Fruit fly (Drosophila melanogaster): Measurements from ENCODE around the gene CG6012.

DNA sequence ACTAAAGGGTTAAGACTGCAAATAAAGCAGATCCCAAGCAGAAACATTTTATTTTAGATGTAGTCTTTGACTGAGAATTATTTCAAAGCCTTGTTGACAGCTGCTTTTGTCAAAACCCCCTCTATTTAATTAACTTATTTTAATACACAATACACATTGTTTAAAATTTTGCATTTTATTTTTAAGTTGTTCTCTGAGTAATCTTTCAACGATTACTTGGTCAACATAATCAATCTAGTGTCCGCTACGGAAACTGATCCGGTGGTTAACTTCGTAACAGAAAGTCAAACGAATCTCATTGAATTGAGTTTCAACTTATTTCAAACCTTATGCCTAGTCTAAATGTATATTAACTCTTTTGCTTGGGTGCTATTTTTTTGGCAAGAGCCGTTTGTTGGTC lies 39.1 kb upstream of the CG6012 start, which contains the start of gene CG31805:
- TF ChIP-seq Clk (GFP tag; optimal IDR thresholded peaks at IDR 0.05), result no peak
- TF ChIP-seq CG7045 (GFP tag; optimal IDR thresholded peaks at IDR 0.05), result no peak
- no peak for TF ChIP-seq CG14711 (tag; optimal IDR thresholded peaks at IDR 0.05)
- TF ChIP-seq CG12768 (GFP tag; optimal IDR thresholded peaks at IDR 0.05), result no peak
- TF ChIP-seq CG1620 (GFP tag; optimal IDR thresholded peaks at IDR 0.05), result no peak
- no peak for TF ChIP-seq cnc (optimal IDR thresholded peaks at IDR 0.05)
- no peak for TF ChIP-seq CG7101 (tag; optimal IDR thresholded peaks at IDR 0.05)
- no peak for TF ChIP-seq kay (GFP tag; ENCODE audit: borderline replicate concordance)
- TF ChIP-seq ovo (GFP tag; optimal IDR thresholded peaks at IDR 0.05), result no peak

Measured in whole organism, adult.